Worm (Caenorhabditis elegans) whole organism, L4 larva: Measurements from ENCODE around the gene imp-3.

Experiments used
- F26F4.8 ChIP-seq: fragments of 200-800 bp; sonication (Bioruptor generic); conservative IDR thresholded peaks from 2 replicates; pipeline ENCODE4 v1.3.6; 2022; ENCODE audit warnings: missing genetic modification characterization, missing compliant biosample characterization
- F44E2.7 ChIP-seq: fragments of 200-800 bp; sonication (Bioruptor generic); IDR thresholded peaks from 2 replicates; pipeline ENCODE4 v2.1.2; 2022; ENCODE audit warnings: missing genetic modification characterization, missing compliant biosample characterization
- F49E8.2 ChIP-seq: sonication (generic microtip); optimal IDR thresholded peaks from 2 replicates; lab custom pipeline; 2016; ENCODE audit warnings: missing compliant biosample characterization, mild to moderate bottlenecking, missing genetic modification characterization, borderline replicate concordance
- T20F7.1 ChIP-seq: fragments of 200-800 bp; sonication (Bioruptor generic); optimal IDR thresholded peaks from 2 replicates; lab custom pipeline; 2018; ENCODE audit warnings: mild to moderate bottlenecking, missing genetic modification characterization, missing compliant biosample characterization
- Y48G9A.11 ChIP-seq: fragments of 200-800 bp; sonication (Bioruptor generic); IDR thresholded peaks from 2 replicates; pipeline ENCODE4 v1.3.6; 2022; ENCODE audit warnings: missing genetic modification reagents, missing genetic modification characterization, missing compliant biosample characterization
- Y5F2A.4 ChIP-seq: fragments of 200-800 bp; sonication (Bioruptor generic); optimal IDR thresholded peaks from 2 replicates; lab custom pipeline; 2018; ENCODE audit warnings: mild to moderate bottlenecking, missing genetic modification characterization, missing compliant biosample characterization
- ZK337.2 ChIP-seq: fragments of 200-800 bp; sonication (Bioruptor generic); IDR thresholded peaks from 2 replicates; pipeline ENCODE4 v1.3.6; 2022; ENCODE audit warnings: missing genetic modification reagents, missing genetic modification characterization, missing compliant biosample characterization
- aha-1 ChIP-seq: fragments of 150-350 bp; peaks from one replicate; lab custom pipeline; 2014; ENCODE audit warnings: missing biosample characterization, missing genetic modification characterization
- arid-1 ChIP-seq: fragments of 200-800 bp; sonication (Bioruptor generic); conservative IDR thresholded peaks from 2 replicates; pipeline ENCODE4 v1.3.6; 2022; ENCODE audit warnings: missing genetic modification reagents, missing genetic modification characterization, missing compliant biosample characterization
- attf-4 ChIP-seq: sonication (generic microtip); optimal IDR thresholded peaks from 3 replicates; lab custom pipeline; 2017; ENCODE audit warnings: missing biosample characterization, missing genetic modification characterization
- ceh-20 ChIP-seq: fragments of 200-800 bp; sonication (Bioruptor generic); IDR thresholded peaks from 2 replicates; pipeline ENCODE4 v1.3.6; 2022; ENCODE audit warnings: missing genetic modification reagents, missing genetic modification characterization, missing compliant biosample characterization
- ceh-28 ChIP-seq: fragments of 150-350 bp; optimal IDR thresholded peaks from 2 replicates; lab custom pipeline; 2014; ENCODE audit warnings: missing biosample characterization, missing genetic modification reagents, missing genetic modification characterization
- daf-16 ChIP-seq, 3 experiments: sonication (generic microtip); optimal IDR thresholded peaks; 2 replicates each; lab custom pipeline; 2016 to 2017; ENCODE audit warnings: missing genetic modification characterization in 3 of 3, missing genetic modification reagents in 3 of 3, mild to moderate bottlenecking in 2 of 3, missing compliant biosample characterization in 2 of 3, missing biosample characterization in 1 of 3, moderate library complexity in 1 of 3
- dmd-6 ChIP-seq: fragments of 200-800 bp; sonication (Bioruptor generic); IDR thresholded peaks from 2 replicates; pipeline ENCODE4 v1.3.6; 2022; ENCODE audit warnings: missing genetic modification reagents, missing genetic modification characterization, missing compliant biosample characterization
- dve-1 ChIP-seq: sonication (generic microtip); optimal IDR thresholded peaks from 2 replicates; lab custom pipeline; 2017; ENCODE audit warnings: antibody characterized with exemption, mild to moderate bottlenecking, missing genetic modification characterization, missing compliant biosample characterization; ENCODE audit not compliant: insufficient read depth
- hlh-11 ChIP-seq: fragments of 200-800 bp; sonication (Bioruptor generic); optimal IDR thresholded peaks from 2 replicates; lab custom pipeline; 2018; ENCODE audit warnings: mild to moderate bottlenecking, missing genetic modification characterization, missing compliant biosample characterization
- lim-7 ChIP-seq: fragments of 200-800 bp; sonication (Bioruptor generic); IDR thresholded peaks from 2 replicates; pipeline ENCODE4 v1.3.6; 2022; ENCODE audit warnings: missing genetic modification characterization, missing compliant biosample characterization
- lin-38 ChIP-seq: fragments of 200-800 bp; sonication (Bioruptor generic); IDR thresholded peaks from 2 replicates; pipeline ENCODE4 v1.3.6; 2022; ENCODE audit warnings: missing genetic modification reagents, missing genetic modification characterization, missing compliant biosample characterization
- lsy-2 ChIP-seq, 2 experiments: fragments of 150-350 bp in 1 of 2; sonication (generic microtip) in 1 of 2; optimal IDR thresholded peaks; 2 replicates each; lab custom pipeline; 2014 to 2017; ENCODE audit warnings: missing biosample characterization in 2 of 2, missing genetic modification characterization in 2 of 2
- mxl-3 ChIP-seq: fragments of 200-800 bp; sonication (Bioruptor generic); optimal IDR thresholded peaks from 2 replicates; lab custom pipeline; 2018; ENCODE audit warnings: mild to moderate bottlenecking, missing genetic modification characterization, missing compliant biosample characterization
- nhr-28 ChIP-seq: fragments of 150-350 bp; optimal IDR thresholded peaks from 2 replicates; lab custom pipeline; 2014; ENCODE audit warnings: missing biosample characterization, missing genetic modification characterization
- nhr-77 ChIP-seq: fragments of 150-350 bp; optimal IDR thresholded peaks from 2 replicates; lab custom pipeline; 2014; ENCODE audit warnings: missing biosample characterization, missing genetic modification characterization
- pha-4 ChIP-seq, 2 experiments: fragments of 150-350 bp in 1 of 2; fragments of 200-800 bp in 1 of 2; sonication (Bioruptor generic) in 1 of 2; IDR thresholded peaks in 1 of 2; optimal IDR thresholded peaks in 1 of 2; 2 replicates each; pipeline versions ENCODE4 v1.3.6 to Lab custom; 2014 to 2022; ENCODE audit warnings: missing genetic modification characterization in 2 of 2, missing genetic modification reagents in 2 of 2, missing biosample characterization in 1 of 2, missing compliant biosample characterization in 1 of 2
- pqm-1 ChIP-seq: sonication (generic microtip); optimal IDR thresholded peaks from 2 replicates; lab custom pipeline; 2017; ENCODE audit warnings: missing biosample characterization, missing genetic modification characterization
- skn-1 ChIP-seq: fragments of 150-350 bp; optimal IDR thresholded peaks from 2 replicates; lab custom pipeline; 2014; ENCODE audit warnings: missing biosample characterization, missing genetic modification characterization
- snpc-1.2 ChIP-seq: fragments of 200-800 bp; sonication (Bioruptor generic); IDR thresholded peaks from 2 replicates; pipeline ENCODE4 v1.3.6; 2022; ENCODE audit warnings: missing genetic modification reagents, missing genetic modification characterization, missing compliant biosample characterization
- unc-130 ChIP-seq: sonication (generic microtip); optimal IDR thresholded peaks from 2 replicates; lab custom pipeline; 2016; ENCODE audit warnings: missing genetic modification reagents, missing genetic modification characterization, missing compliant biosample characterization
- zag-1 ChIP-seq: fragments of 150-350 bp; optimal IDR thresholded peaks from 2 replicates; lab custom pipeline; 2014; ENCODE audit warnings: missing biosample characterization, missing genetic modification characterization
- zfp-2 ChIP-seq: sonication (generic microtip); optimal IDR thresholded peaks from 2 replicates; lab custom pipeline; 2016; ENCODE audit warnings: mild to moderate bottlenecking, missing genetic modification characterization, missing compliant biosample characterization
- zip-11 ChIP-seq: fragments of 200-800 bp; sonication (Bioruptor generic); IDR thresholded peaks from 2 replicates; pipeline ENCODE4 v1.3.6; 2022; ENCODE audit warnings: missing genetic modification characterization, missing compliant biosample characterization
- zip-2 ChIP-seq: fragments of 150-350 bp; optimal IDR thresholded peaks from 2 replicates; lab custom pipeline; 2014; ENCODE audit warnings: missing biosample characterization, missing genetic modification characterization
- ztf-7 ChIP-seq: fragments of 150-350 bp; optimal IDR thresholded peaks from 2 replicates; lab custom pipeline; 2014; ENCODE audit warnings: missing biosample characterization, missing genetic modification characterization

imp-3 gene

DNA sequence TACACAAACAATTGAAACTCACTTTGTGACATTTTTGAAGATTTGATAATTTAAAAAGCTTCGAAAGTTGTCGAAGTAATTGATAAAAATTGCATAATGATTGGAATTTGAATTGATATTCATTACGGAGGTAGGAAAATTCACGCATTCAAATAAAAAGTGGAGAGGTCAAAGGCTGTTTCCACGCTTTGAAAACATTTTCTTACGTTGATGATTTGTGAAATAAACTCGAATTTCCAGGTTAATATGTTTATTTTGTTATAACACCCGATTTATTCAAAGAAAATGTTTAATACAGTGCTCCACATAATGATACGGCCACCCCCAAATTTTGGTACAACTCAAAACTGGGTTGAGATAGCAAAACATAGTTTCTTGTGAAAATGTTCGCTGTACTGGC lies 13.8 kb upstream of the imp-3 start, which contains the start of gene C33H5.16:
C33H5.16 (minus strand) TSS at position 101 of the 400 bp plus-strand sequence.
- no peak for TF ChIP-seq lim-7 (GFP tag; lab: Robert Waterston, UW)
- TF ChIP-seq attf-4 (tag; lab: Kevin White, UChicago) = no peak
- TF ChIP-seq zip-11 = no peak
- TF ChIP-seq ztf-7 (tag; lab: Kevin White, UChicago) = no peak

- TF ChIP-seq snpc-1.2 (GFP tag; lab: Robert Waterston, UW) = peak; percentile 61
- no peak for TF ChIP-seq zip-2 (tag; lab: Kevin White, UChicago)
- TF ChIP-seq F49E8.2 (tag; lab: Kevin White, UChicago) = peak; percentile 21
These were observed 10.9 kb upstream of the imp-3 start for ce11 chrIV:7800338-7800737.

ce11 chrIV:7796432-7797113 lies 7.2 kb upstream of the imp-3 start, which contains the start of gene sgo-1:
TSS of gene sgo-1 (minus strand) at chrIV:7796482.
- TF ChIP-seq arid-1 (GFP tag; lab: Robert Waterston, UW) = 0 out of 2 replicates have a peak, but pooled peaks have one; percentile 51
- TF ChIP-seq mxl-3 (GFP tag; lab: Kevin White, UChicago) = no peak
- no peak for TF ChIP-seq skn-1 (tag; lab: Kevin White, UChicago)
- TF ChIP-seq lin-38 (GFP tag; lab: Robert Waterston, UW) = peak; percentile 85
- TF ChIP-seq F49E8.2 (tag; lab: Kevin White, UChicago) = peak; percentile 91
- peak; percentile 87 for TF ChIP-seq snpc-1.2 (GFP tag; lab: Robert Waterston, UW)
- peak; percentile 83 for TF ChIP-seq unc-130 (GFP tag; lab: Kevin White, UChicago)
- TF ChIP-seq Y48G9A.11 (GFP tag; lab: Robert Waterston, UW) = peak; percentile 87

DNA sequence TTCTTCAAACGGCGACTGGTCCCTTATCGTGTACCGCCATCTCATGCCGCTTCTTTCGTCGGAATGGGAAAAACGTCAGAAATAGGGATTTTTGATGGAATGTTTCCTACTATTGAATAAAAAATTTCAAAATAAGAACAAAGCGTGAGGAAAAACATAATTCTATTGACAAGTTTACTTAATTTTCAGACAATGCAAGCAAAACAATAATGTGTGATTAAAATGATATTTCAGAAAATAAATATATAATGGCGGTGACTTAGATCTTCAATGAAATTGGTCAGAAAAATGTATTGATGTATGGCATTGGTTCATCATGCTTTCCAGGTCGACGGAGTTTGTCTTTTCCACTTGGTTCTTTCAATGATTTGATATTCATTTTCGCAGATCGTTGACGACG lies 5.3 kb upstream of the imp-3 start, which contains the start of gene ntp-1:
ntp-1 (minus strand) TSS at position 101 of the 400 bp plus-strand sequence.
- no peak for TF ChIP-seq ceh-20 (GFP tag; lab: Robert Waterston, UW)

ce11 chrIV:7791821-7792446 lies 2.5 kb upstream of the imp-3 start, which contains the start of gene C33H5.13:
TSS of gene C33H5.13 (minus strand) at chrIV:7792263.
- TF ChIP-seq daf-16 (GFP tag; optimal IDR thresholded peaks at IDR 0.05; lab: Kevin White, UChicago) (no peak), daf-16 (tag; optimal IDR thresholded peaks at IDR 0.05; lab: Kevin White, UChicago) (peak; percentile 44), Y5F2A.4 (GFP tag; lab: Kevin White, UChicago) (no peak), lsy-2 (tag; optimal IDR thresholded peaks at IDR 0.05; lab: Kevin White, UChicago) (peak in 1 of 2 experiments; percentile 18), F44E2.7 (GFP tag; lab: Robert Waterston, UW) (no peak), ZK337.2 (GFP tag; lab: Robert Waterston, UW) (no peak), ceh-28 (tag; lab: Kevin White, UChicago) (no peak), pqm-1 (peak; percentile 90), zfp-2 (tag; lab: Kevin White, UChicago) (no peak), nhr-28 (tag; lab: Kevin White, UChicago) (peak; percentile 49), hlh-11 (peak; percentile 61), nhr-77 (tag; lab: Kevin White, UChicago) (peak; percentile 43), dve-1 (tag; lab: Kevin White, UChicago) (peak; percentile 50), aha-1 (tag; lab: Kevin White, UChicago) (peak; percentile 71), dmd-6 (GFP tag; lab: Robert Waterston, UW) (peak; percentile 8; the same call in 1 of the 2 replicates), pha-4 (GFP tag; IDR thresholded peaks at IDR 0.05; lab: Robert Waterston, UW) (no peak), pha-4 (tag; optimal IDR thresholded peaks at IDR 0.05; lab: Kevin White, UChicago) (no peak), F26F4.8 (GFP tag; lab: Robert Waterston, UW) (no peak), T20F7.1 (GFP tag; lab: Kevin White, UChicago) (peak; percentile 18), zag-1 (tag; lab: Kevin White, UChicago) (no peak)
- TF ChIP-seq, all 104 proteins: peak for 10
